Fruit fly (Drosophila melanogaster): Measurements from ENCODE around the gene CG43362.

Gene CG43362

DNA sequence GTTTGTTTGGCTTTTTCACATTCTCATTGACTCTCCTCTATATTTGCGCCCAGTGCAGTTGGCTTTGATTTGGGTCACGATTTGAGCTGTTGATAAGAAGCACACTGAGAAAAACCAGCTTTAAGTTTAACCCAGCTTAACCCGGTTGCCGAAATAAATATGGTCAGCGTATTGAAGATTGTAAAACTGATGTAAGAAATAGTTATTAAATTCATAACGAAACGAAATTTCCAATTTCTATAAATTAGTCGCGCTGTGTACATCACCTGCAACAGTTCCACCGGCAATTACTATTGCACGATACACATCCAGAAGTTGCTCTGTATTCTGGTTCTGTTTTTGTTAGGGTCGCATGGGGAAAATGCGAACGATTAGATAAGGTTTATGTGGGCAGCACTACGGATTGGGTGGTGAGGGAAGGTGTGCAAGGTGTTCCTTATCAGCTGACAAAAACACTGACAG lies 33.9 kb upstream of the CG43362 start (continued):
- TF ChIP-seq CG18599 (GFP tag; optimal IDR thresholded peaks at IDR 0.05) (peak; percentile 81), CG15479 (GFP tag; optimal IDR thresholded peaks at IDR 0.05) (no peak), amos (GFP tag; IDR thresholded peaks at IDR 0.05; ENCODE audit: partially characterized antibody) (no peak), CG10979 (tag; optimal IDR thresholded peaks at IDR 0.05) (peak; percentile 89), CG6654 (GFP tag; optimal IDR thresholded peaks at IDR 0.05) (peak; percentile 60), pita (GFP tag; optimal IDR thresholded peaks at IDR 0.05) (no peak), tx (GFP tag; optimal IDR thresholded peaks at IDR 0.05) (peak; percentile 72), Xbp1 (GFP tag; optimal IDR thresholded peaks at IDR 0.05) (peak; percentile 84), CG14014 (GFP tag; IDR thresholded peaks at IDR 0.05) (peak; percentile 81), kay (GFP tag; optimal IDR thresholded peaks at IDR 0.05) (peak; percentile 64), otp (GFP tag; IDR thresholded peaks at IDR 0.05) (peak; percentile 86), CG4730 (GFP tag; IDR thresholded peaks at IDR 0.05) (peak; percentile 73), CG5180 (GFP tag; optimal IDR thresholded peaks at IDR 0.05) (peak; percentile 73), Sin3A (optimal IDR thresholded peaks at IDR 0.05) (no peak), az2 (GFP tag; optimal IDR thresholded peaks at IDR 0.05) (peak; percentile 86), vnd (GFP tag; IDR thresholded peaks at IDR 0.05; ENCODE audit: partially characterized antibody) (no peak), CG43689 (GFP tag; IDR thresholded peaks at IDR 0.05) (peak; percentile 72), dm (GFP tag; optimal IDR thresholded peaks at IDR 0.05) (peak; percentile 72), sim (GFP tag; IDR thresholded peaks at IDR 0.05) (peak; percentile 70; the same call in 1 of the 2 replicates), Antp (GFP tag; optimal IDR thresholded peaks at IDR 0.05) (peak; percentile 85), CG7745 (tag; optimal IDR thresholded peaks at IDR 0.05) (no peak), trem (tag; optimal IDR thresholded peaks at IDR 0.05) (peak; percentile 79), fru (optimal IDR thresholded peaks at IDR 0.05) (no peak), Aef1 (GFP tag; IDR thresholded peaks at IDR 0.05) (peak; percentile 77), peb (GFP tag; IDR thresholded peaks at IDR 0.05) (peak; percentile 77), Fer2 (tag; optimal IDR thresholded peaks at IDR 0.05) (peak; percentile 54), mirr (GFP tag; optimal IDR thresholded peaks at IDR 0.05) (peak; percentile 39), dmrt11E (tag; optimal IDR thresholded peaks at IDR 0.05) (peak; percentile 83), CG13624 (GFP tag; optimal IDR thresholded peaks at IDR 0.05) (peak; percentile 64), CG15696 (tag; optimal IDR thresholded peaks at IDR 0.05) (peak; percentile 75), ken (GFP tag; IDR thresholded peaks at IDR 0.05) (peak; percentile 85; the same call in 2 of the 3 replicates), CG2875 (GFP tag; optimal IDR thresholded peaks at IDR 0.05) (peak; percentile 84), Nf-YB (GFP tag; optimal IDR thresholded peaks at IDR 0.05) (peak; percentile 54), CG16863 (GFP tag; optimal IDR thresholded peaks at IDR 0.05) (peak; percentile 85), CG7928 (GFP tag; optimal IDR thresholded peaks at IDR 0.05) (peak; percentile 1), CG13775 (GFP tag; optimal IDR thresholded peaks at IDR 0.05) (peak; percentile 73), CG6683 (GFP tag; optimal IDR thresholded peaks at IDR 0.05) (peak; percentile 30), hbn (GFP tag; IDR thresholded peaks at IDR 0.05; ENCODE audit: partially characterized antibody) (no peak), ftz-f1 (GFP tag; optimal IDR thresholded peaks at IDR 0.05) (no peak), NC2α (GFP tag; optimal IDR thresholded peaks at IDR 0.05) (peak; percentile 75), chm (GFP tag; IDR thresholded peaks at IDR 0.05) (peak; percentile 52; the same call in 1 of the 2 replicates), CG15514 (GFP tag; optimal IDR thresholded peaks at IDR 0.05) (peak; percentile 51), E2f2 (GFP tag; IDR thresholded peaks at IDR 0.05) (peak; percentile 58), CG14965 (GFP tag; optimal IDR thresholded peaks at IDR 0.05; ENCODE audit: borderline replicate concordance) (peak; percentile 5), CG11085 (GFP tag; IDR thresholded peaks at IDR 0.05) (0 out of 2 replicates have a peak, but pooled peaks have one; percentile 28), Atf6 (GFP tag; IDR thresholded peaks at IDR 0.05) (peak; percentile 79), CG16779 (GFP tag; IDR thresholded peaks at IDR 0.05) (no peak), Hey (tag; optimal IDR thresholded peaks at IDR 0.05) (no peak), D (optimal IDR thresholded peaks at IDR 0.05) (no peak), D (GFP tag; optimal IDR thresholded peaks at IDR 0.05) (peak; percentile 81), CG34376 (GFP tag; optimal IDR thresholded peaks at IDR 0.05) (no peak)
